Fruit fly (Drosophila melanogaster): Measurements from ENCODE around the gene Traf6.

DNA sequence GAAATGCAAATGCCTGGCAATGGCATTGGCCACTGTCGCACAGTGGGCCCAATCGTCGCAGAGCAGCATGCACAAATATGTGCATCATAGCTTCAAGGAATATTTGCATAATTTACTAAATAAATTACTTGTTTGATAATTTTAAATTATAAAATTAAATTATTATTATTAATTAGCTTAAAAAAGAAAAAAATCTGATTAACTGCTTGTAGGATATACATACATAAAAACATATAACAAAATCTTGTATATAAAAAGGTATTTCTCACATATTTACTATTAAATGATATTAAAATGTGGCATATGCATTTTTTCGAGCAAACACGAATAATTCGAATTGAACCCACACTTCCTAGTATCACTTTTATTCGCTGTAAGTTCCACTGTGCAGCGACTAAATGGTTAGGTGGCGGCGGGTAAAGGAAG, 31.9 kb downstream of the Traf6 start:
- no peak for TF ChIP-seq Myc (optimal IDR thresholded peaks at IDR 0.05)
- TF ChIP-seq Sin3A (optimal IDR thresholded peaks at IDR 0.05): no peak
